Fruit fly (Drosophila melanogaster) whole organism, pupa: Measurements from ENCODE around the gene Ilp8.

Source experiments
- CG10348 ChIP-seq: fragments of 200-800 bp; sonication (Bioruptor generic); IDR thresholded peaks from 2 replicates; pipeline ENCODE4 v1.3.6; 2022; ENCODE audit warnings: missing biosample characterization, missing genetic modification characterization
- CG12605 ChIP-seq: fragments of 200-800 bp; sonication (Bioruptor generic); IDR thresholded peaks from 2 replicates; pipeline ENCODE4 v1.3.6; 2022; ENCODE audit warnings: missing biosample characterization, missing genetic modification characterization
- CG13204 ChIP-seq: fragments of 200-800 bp; sonication (Bioruptor generic); optimal IDR thresholded peaks from 2 replicates; lab custom pipeline; 2018; ENCODE audit warnings: missing biosample characterization, mild to moderate bottlenecking, missing genetic modification characterization, moderate library complexity
- CG14655 ChIP-seq: fragments of 200-800 bp; sonication (Bioruptor generic); optimal IDR thresholded peaks from 3 replicates; lab custom pipeline; 2017; ENCODE audit warnings: mild to moderate bottlenecking, missing biosample characterization, missing genetic modification reagents, missing genetic modification characterization
- CG15710 ChIP-seq: fragments of 200-800 bp; sonication (Bioruptor generic); optimal IDR thresholded peaks from 2 replicates; lab custom pipeline; 2018; ENCODE audit warnings: missing biosample characterization, mild to moderate bottlenecking, missing genetic modification characterization, moderate library complexity
- CG17806 ChIP-seq: fragments of 200-800 bp; sonication (Bioruptor generic); optimal IDR thresholded peaks from 2 replicates; lab custom pipeline; 2018; ENCODE audit warnings: missing biosample characterization, mild to moderate bottlenecking, missing genetic modification characterization, moderate library complexity
- CG32121 ChIP-seq: fragments of 200-800 bp; sonication (Bioruptor generic); IDR thresholded peaks from 2 replicates; pipeline ENCODE4 v1.3.6; 2022; ENCODE audit warnings: missing biosample characterization, missing genetic modification characterization
- CG34367 ChIP-seq: fragments of 200-800 bp; sonication (Bioruptor generic); optimal IDR thresholded peaks from 2 replicates; lab custom pipeline; 2018; ENCODE audit warnings: missing biosample characterization, mild to moderate bottlenecking, missing genetic modification characterization
- CG4496 ChIP-seq: fragments of 200-800 bp; sonication (Bioruptor generic); IDR thresholded peaks from 3 replicates; pipeline ENCODE4 v1.3.6; 2022; ENCODE audit warnings: missing biosample characterization, missing genetic modification characterization
- CG8159 ChIP-seq: fragments of 200-800 bp; sonication (Bioruptor generic); optimal IDR thresholded peaks from 3 replicates; lab custom pipeline; 2018; ENCODE audit warnings: missing biosample characterization, mild to moderate bottlenecking, missing genetic modification characterization, moderate library complexity
- CG8301 ChIP-seq: fragments of 200-800 bp; sonication (Bioruptor generic); optimal IDR thresholded peaks from 2 replicates; lab custom pipeline; 2018; ENCODE audit warnings: missing biosample characterization, mild to moderate bottlenecking, missing genetic modification characterization
- CG9948 ChIP-seq: fragments of 200-800 bp; sonication (Bioruptor generic); optimal IDR thresholded peaks from 2 replicates; lab custom pipeline; 2018; ENCODE audit warnings: missing biosample characterization, mild to moderate bottlenecking, missing genetic modification characterization, moderate library complexity
- D1 ChIP-seq: fragments of 200-800 bp; sonication (Bioruptor generic); optimal IDR thresholded peaks from 2 replicates; lab custom pipeline; 2018; ENCODE audit warnings: missing biosample characterization, mild to moderate bottlenecking, missing genetic modification characterization, moderate library complexity
- EcR ChIP-seq: fragments of 200-800 bp; sonication (Bioruptor generic); optimal IDR thresholded peaks from 3 replicates; lab custom pipeline; 2019; ENCODE audit warnings: missing biosample characterization, missing genetic modification characterization, mild to moderate bottlenecking, moderate library complexity, missing genetic modification reagents
- Ets98B ChIP-seq: fragments of 200-800 bp; sonication (Bioruptor generic); IDR thresholded peaks from 2 replicates; pipeline ENCODE4 v1.3.6; 2022; ENCODE audit warnings: missing biosample characterization, missing genetic modification characterization
- Pif1A ChIP-seq: fragments of 200-800 bp; sonication (Bioruptor generic); optimal IDR thresholded peaks from 3 replicates; lab custom pipeline; 2016; ENCODE audit warnings: missing biosample characterization, missing genetic modification characterization
- Pif1B ChIP-seq: fragments of 200-800 bp; sonication (Bioruptor generic); optimal IDR thresholded peaks from 3 replicates; lab custom pipeline; 2016; ENCODE audit warnings: missing biosample characterization, missing genetic modification characterization
- Snoo ChIP-seq: fragments of 200-800 bp; sonication (Bioruptor generic); optimal IDR thresholded peaks from 3 replicates; lab custom pipeline; 2017; ENCODE audit warnings: missing biosample characterization, mild to moderate bottlenecking, missing genetic modification characterization, inconsistent platforms
- fd96Ca ChIP-seq: fragments of 200-800 bp; sonication (Bioruptor generic); IDR thresholded peaks from 3 replicates; pipeline ENCODE4 v1.3.6; 2022; ENCODE audit warnings: missing biosample characterization, missing genetic modification characterization
- gl ChIP-seq: fragments of 200-800 bp; sonication (Bioruptor generic); optimal IDR thresholded peaks from 2 replicates; lab custom pipeline; 2018; ENCODE audit warnings: missing biosample characterization, mild to moderate bottlenecking, missing genetic modification characterization
- rn ChIP-seq: fragments of 200-800 bp; sonication (Bioruptor generic); IDR thresholded peaks from 2 replicates; pipeline ENCODE4 v1.3.6; 2022; ENCODE audit warnings: missing biosample characterization, missing genetic modification characterization

The Ilp8 gene

DNA sequence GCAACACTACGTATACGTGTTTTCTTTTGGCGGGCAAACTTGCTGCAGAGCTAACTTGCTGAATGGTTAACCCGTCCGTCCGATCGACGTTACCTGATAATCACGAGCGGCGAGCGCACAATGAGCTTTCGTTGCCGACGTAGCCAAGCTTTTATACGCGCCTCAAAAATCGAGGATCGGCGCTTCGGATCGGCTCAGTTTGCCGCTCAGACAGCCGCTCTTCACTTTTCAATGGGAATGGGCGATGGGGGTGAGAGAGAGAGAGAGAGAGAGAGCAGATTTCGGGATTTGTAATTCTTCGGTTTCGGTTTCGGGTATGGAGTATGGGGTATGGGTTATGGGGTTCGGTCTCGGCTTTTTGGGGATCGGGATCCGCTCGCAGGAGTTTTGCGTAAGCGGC lies at the start of gene Ilp8:
Gene Ilp8, minus strand, starts transcription at position 110 of the 400 bp plus-strand sequence.
- TF ChIP-seq CG14655 (no peak), CG12605 (no peak), CG4496 (0 out of 3 replicates have a peak, but pooled peaks have one; percentile 36), Ets98B (GFP tag; lab: Robert Waterston, UW) (peak; percentile 12; the same call in 1 of the 2 replicates), CG34367 (no peak), CG8159 (no peak), CG8301 (tag; lab: Kevin White, UChicago) (no peak)

DNA sequence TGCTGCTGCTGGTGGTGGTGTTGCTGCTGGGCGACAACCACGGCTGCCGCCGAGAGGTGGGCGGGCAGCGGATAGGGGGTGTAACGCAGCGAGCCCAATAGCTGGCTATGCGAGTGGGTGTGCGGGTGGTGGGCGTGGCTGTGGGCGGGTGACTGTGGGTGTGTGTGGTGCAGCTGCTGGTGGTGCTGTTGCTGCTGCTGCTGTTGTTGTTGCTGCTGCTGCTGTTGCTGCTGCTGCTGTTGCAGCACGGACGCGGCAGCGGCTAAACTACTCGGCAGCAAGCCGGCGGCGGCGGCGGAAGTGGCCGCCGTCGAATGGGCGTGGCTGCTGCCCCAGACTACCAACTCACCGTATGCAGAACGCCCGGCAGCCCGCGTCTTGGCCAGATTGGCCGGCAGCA lies 45.4 kb upstream of the Ilp8 start:
- TF ChIP-seq Snoo (tag; lab: Kevin White, UChicago) (no peak), Pif1A (GFP tag; lab: Kevin White, UChicago) (no peak), CG17806 (tag; lab: Kevin White, UChicago) (no peak), fd96Ca (GFP tag; lab: Robert Waterston, UW) (no peak), CG12605 (no peak), CG13204 (GFP tag; lab: Kevin White, UChicago) (no peak)
- TF ChIP-seq, all 21 proteins: peak for 0

DNA sequence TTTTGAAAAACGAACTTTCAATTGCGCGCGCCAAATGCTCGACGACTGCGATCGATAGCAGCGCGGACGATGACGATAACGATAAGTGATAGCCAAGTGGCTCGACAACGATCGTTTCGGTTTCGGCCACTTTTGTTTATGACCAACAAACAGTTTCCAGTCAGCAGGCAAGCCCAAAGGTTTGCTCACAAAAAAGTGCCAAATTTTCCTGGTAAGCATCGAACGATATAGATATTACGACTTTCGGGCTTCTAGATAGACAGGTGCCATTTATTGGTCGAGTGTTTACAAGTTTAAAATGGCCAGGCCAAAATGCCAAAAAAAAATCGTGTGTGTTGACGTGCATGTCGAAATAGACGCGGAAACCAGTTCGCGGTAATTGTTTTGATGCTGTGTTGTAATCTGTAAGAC lies 23.6 kb upstream of the Ilp8 start, which contains the start of gene CG7724:
Gene CG7724, plus strand, starts transcription at position 147 of the 411 bp plus-strand sequence.
- TF ChIP-seq CG13204 (GFP tag; lab: Kevin White, UChicago) (no peak), fd96Ca (GFP tag; lab: Robert Waterston, UW) (no peak), CG8301 (tag; lab: Kevin White, UChicago) (no peak), CG12605 (no peak), Ets98B (GFP tag; lab: Robert Waterston, UW) (no peak), rn (GFP tag; lab: Robert Waterston, UW) (no peak), Snoo (tag; lab: Kevin White, UChicago) (no peak), CG32121 (GFP tag; lab: Robert Waterston, UW) (no peak), Pif1B (GFP tag; lab: Kevin White, UChicago) (no peak), CG14655 (no peak), Pif1A (GFP tag; lab: Kevin White, UChicago) (no peak), gl (tag; lab: Kevin White, UChicago) (no peak), CG4496 (no peak; the same call in 2 of the 3 replicates), CG17806 (tag; lab: Kevin White, UChicago) (no peak), EcR (GFP tag; lab: Kevin White, UChicago) (no peak), CG10348 (GFP tag; lab: Robert Waterston, UW) (no peak), CG8159 (no peak), CG34367 (no peak), D1 (no peak), CG9948 (tag; lab: Kevin White, UChicago) (no peak)

DNA sequence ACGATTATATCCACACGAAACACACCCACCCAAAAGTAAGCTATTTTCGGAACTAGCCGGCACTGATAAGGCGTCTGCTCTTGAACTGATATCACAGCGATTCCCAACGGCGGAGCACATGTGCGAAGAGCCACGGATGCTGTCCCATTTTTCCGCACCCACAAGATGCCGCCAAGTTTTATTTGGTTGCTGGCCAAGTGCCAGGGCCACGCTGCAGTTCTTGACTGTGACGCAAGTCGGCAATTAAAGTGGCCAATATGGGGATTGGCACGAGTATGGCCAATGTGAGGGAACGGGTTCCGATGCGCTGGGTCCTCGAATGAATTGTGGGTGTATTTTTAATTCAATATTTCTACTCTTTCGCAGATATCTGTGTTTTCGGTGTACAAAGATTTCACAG lies 22.1 kb upstream of the Ilp8 start:
- TF ChIP-seq CG8301 (tag; lab: Kevin White, UChicago) (no peak), CG32121 (GFP tag; lab: Robert Waterston, UW) (peak; percentile 65; the same call in 1 of the 2 replicates)

DNA sequence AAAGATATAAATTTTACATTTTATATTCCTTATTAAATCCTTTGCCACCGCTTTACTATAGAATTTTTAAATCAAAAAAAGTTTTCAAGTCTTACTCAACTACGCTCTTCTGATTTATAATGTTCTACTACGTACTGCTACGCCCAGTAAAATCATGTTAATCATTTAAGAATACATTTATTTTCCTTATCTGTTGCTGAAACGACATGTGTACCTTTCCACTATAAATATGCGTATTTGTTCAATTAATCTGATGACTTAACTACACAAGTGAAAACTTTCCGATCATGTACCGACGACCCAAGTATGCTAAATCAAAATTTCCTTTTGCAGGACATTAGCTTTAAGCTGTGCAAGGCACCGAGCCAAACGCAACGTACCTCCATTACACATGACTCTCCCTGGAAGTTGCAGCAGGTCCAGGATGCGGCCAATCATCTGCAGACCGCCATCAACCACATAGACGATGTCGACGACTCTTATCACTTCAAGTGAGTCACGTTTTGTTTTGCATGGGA lies 20.6 kb upstream of the Ilp8 start:
- TF ChIP-seq CG8159 (peak; percentile 1), EcR (GFP tag; lab: Kevin White, UChicago) (peak; percentile 37), gl (tag; lab: Kevin White, UChicago) (peak; percentile 22), CG10348 (GFP tag; lab: Robert Waterston, UW) (no peak), CG34367 (no peak), D1 (no peak)
- TF ChIP-seq, all 21 proteins: peak for 3

DNA sequence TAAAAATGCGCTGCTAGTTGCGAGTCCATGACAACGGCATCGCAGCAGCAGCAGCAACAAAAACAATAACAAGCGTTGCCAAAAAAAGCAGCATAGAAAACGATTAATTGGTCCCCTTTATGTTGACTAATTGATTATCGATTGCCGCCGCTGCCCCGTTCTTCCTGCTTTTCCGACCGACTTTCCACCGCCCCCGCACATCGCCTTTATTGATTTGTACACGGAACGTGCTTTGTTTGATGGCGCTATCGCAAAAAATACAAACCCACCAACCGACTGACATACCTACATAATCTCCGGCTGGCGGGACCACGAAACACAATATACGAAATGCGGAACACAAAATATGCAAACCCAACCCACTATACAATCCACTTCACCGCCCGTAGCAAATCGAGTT lies 19.6 kb upstream of the Ilp8 start:
- TF ChIP-seq gl (tag; lab: Kevin White, UChicago): no peak
- no peak for TF ChIP-seq fd96Ca (GFP tag; lab: Robert Waterston, UW)

DNA sequence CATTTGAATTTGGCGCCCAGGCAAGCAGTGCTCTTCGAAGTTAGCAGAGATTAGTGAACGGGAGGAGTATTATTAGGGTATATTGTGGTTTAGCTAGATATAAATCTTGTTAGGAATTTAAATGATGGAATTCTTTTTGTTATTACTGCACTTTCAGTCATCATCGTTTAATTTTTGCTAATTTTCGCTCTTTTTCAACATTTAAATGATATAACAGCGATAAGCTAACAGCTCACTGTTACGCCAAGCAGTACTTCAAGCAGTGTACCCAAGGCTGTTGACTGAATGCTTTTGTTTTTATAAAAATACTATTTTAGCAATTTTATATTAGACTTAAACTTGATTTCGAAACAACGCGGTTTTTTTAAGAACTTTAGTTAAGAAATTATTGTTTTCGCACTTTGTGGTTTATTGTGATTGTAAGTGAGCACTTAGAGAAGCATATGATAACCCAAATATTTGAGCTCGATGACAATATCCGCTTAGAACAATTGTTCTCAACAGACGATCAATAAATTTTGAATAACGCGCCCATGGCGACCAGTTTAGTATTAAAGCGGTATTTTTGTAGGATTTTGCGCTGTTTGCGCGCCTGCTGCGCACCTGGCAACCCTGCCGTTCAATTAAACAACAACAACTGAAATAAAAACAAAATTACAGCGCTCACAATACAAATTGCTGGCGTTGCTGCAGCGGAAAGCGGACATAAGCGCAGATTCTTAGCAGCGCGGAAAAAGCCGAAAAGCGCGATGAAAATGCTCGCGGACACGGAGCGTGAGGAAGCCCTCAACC lies 19.0 kb upstream of the Ilp8 start:
- TF ChIP-seq CG14655 (no peak), CG10348 (GFP tag; lab: Robert Waterston, UW) (no peak), CG32121 (GFP tag; lab: Robert Waterston, UW) (no peak), Ets98B (GFP tag; lab: Robert Waterston, UW) (0 out of 2 replicates have a peak, but pooled peaks have one; percentile 6)

DNA sequence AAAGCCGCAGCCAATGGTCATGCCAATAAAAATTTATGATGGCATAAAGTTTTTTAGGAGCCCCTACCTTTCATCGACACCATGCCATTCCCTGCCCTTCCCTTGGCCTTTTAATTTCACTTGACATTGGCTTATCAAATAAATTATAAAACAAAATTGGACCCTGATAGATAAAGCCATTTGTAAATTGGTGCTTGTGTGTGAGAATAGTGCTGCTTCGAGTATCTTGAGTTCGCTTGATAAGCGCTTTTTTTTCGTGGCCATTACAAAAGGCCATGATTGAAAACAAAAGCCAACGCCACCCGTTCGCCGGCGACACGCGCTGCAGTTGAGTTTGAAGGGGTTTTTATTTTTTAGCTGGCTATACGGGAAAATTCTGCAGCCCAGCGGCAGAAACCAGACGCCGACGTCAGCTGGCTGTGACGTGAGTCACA lies 18.0 kb upstream of the Ilp8 start:
- TF ChIP-seq CG9948 (tag; lab: Kevin White, UChicago) (no peak), CG10348 (GFP tag; lab: Robert Waterston, UW) (no peak), CG32121 (GFP tag; lab: Robert Waterston, UW) (no peak), CG34367 (no peak), rn (GFP tag; lab: Robert Waterston, UW) (no peak), Pif1A (GFP tag; lab: Kevin White, UChicago) (no peak), fd96Ca (GFP tag; lab: Robert Waterston, UW) (no peak), gl (tag; lab: Kevin White, UChicago) (no peak), CG8159 (no peak), CG13204 (GFP tag; lab: Kevin White, UChicago) (no peak), EcR (GFP tag; lab: Kevin White, UChicago) (no peak), CG15710 (tag; lab: Kevin White, UChicago) (no peak), Pif1B (GFP tag; lab: Kevin White, UChicago) (no peak)
